Fruit fly (Drosophila melanogaster) whole organism, embryonic: Measurements from ENCODE around the gene CG13829.

ENCODE experiments used
- Asciz ChIP-seq: fragments of 200-800 bp; sonication (Bioruptor generic); optimal IDR thresholded peaks from 2 replicates; lab custom pipeline; 2017; ENCODE audit warnings: missing biosample characterization, mild to moderate bottlenecking, missing genetic modification characterization, missing genetic modification reagents
- B-H1 ChIP-seq: fragments of 200-800 bp; sonication (Bioruptor generic); IDR thresholded peaks from 3 replicates; pipeline ENCODE4 v1.3.6; 2022; ENCODE audit warnings: missing biosample characterization, missing genetic modification characterization
- B-H2 ChIP-seq: fragments of 200-800 bp; sonication (Bioruptor generic); optimal IDR thresholded peaks from 2 replicates; lab custom pipeline; 2018; ENCODE audit warnings: missing biosample characterization, mild to moderate bottlenecking, missing genetic modification characterization
- Bgb ChIP-seq: fragments of 200-800 bp; sonication (Bioruptor generic); IDR thresholded peaks from 2 replicates; pipeline ENCODE4 v1.3.6; 2022; ENCODE audit warnings: missing biosample characterization, missing genetic modification characterization; ENCODE audit not compliant: partially characterized antibody
- BtbVII ChIP-seq: fragments of 200-800 bp; sonication (Bioruptor generic); optimal IDR thresholded peaks from 3 replicates; lab custom pipeline; 2017; ENCODE audit warnings: missing biosample characterization, mild to moderate bottlenecking, missing genetic modification characterization
- CG11093 ChIP-seq: fragments of 200-800 bp; sonication (Bioruptor generic); IDR thresholded peaks from 3 replicates; pipeline ENCODE4 v1.3.6; 2022; ENCODE audit warnings: missing biosample characterization, missing genetic modification characterization
- CG12155 ChIP-seq: fragments of 200-800 bp; sonication (Bioruptor generic); optimal IDR thresholded peaks from 3 replicates; lab custom pipeline; 2016; ENCODE audit warnings: missing biosample characterization, missing genetic modification characterization
- CG1233 ChIP-seq: fragments of 200-800 bp; sonication (Bioruptor generic); optimal IDR thresholded peaks from 4 replicates; lab custom pipeline; 2018; ENCODE audit warnings: missing biosample characterization, mild to moderate bottlenecking, missing genetic modification characterization
- CG14014 ChIP-seq: fragments of 200-800 bp; sonication (Bioruptor generic); IDR thresholded peaks from 2 replicates; pipeline ENCODE4 v1.3.6; 2022; ENCODE audit warnings: missing biosample characterization, missing genetic modification characterization
- CG15601 ChIP-seq: fragments of 200-800 bp; sonication (Bioruptor generic); optimal IDR thresholded peaks from 3 replicates; lab custom pipeline; 2019; ENCODE audit warnings: missing biosample characterization, mild to moderate bottlenecking, missing genetic modification characterization, moderate library complexity
- CG16815 ChIP-seq: fragments of 200-800 bp; sonication (Bioruptor generic); optimal IDR thresholded peaks from 3 replicates; lab custom pipeline; 2017; ENCODE audit warnings: missing biosample characterization, mild to moderate bottlenecking, missing genetic modification characterization
- CG17829 ChIP-seq: fragments of 200-800 bp; optimal IDR thresholded peaks from 2 replicates; lab custom pipeline; 2019; ENCODE audit warnings: missing biosample characterization, mild to moderate bottlenecking, missing genetic modification characterization, moderate library complexity
- CG1792 ChIP-seq: fragments of 200-800 bp; sonication (Bioruptor generic); optimal IDR thresholded peaks from 2 replicates; lab custom pipeline; 2016; ENCODE audit warnings: missing biosample characterization, missing genetic modification characterization
- CG31388 ChIP-seq: fragments of 200-800 bp; sonication (Bioruptor generic); optimal IDR thresholded peaks from 2 replicates; lab custom pipeline; 2016; ENCODE audit warnings: missing biosample characterization, missing genetic modification characterization
- CG31441 ChIP-seq: fragments of 200-800 bp; sonication (Bioruptor generic); IDR thresholded peaks from 2 replicates; pipeline ENCODE4 v1.3.6; 2022; ENCODE audit warnings: missing biosample characterization, missing genetic modification characterization
- CG3838 ChIP-seq: fragments of 200-800 bp; sonication (Bioruptor generic); optimal IDR thresholded peaks from 3 replicates; lab custom pipeline; 2016; ENCODE audit warnings: missing biosample characterization, missing genetic modification characterization
- CG4424 ChIP-seq: fragments of 200-800 bp; sonication (Bioruptor generic); optimal IDR thresholded peaks from 3 replicates; lab custom pipeline; 2016; ENCODE audit warnings: missing biosample characterization, missing genetic modification characterization
- CG4820 ChIP-seq: fragments of 200-800 bp; sonication (Bioruptor generic); optimal IDR thresholded peaks from 3 replicates; lab custom pipeline; 2016; ENCODE audit warnings: missing biosample characterization, missing genetic modification characterization
- CG6175 ChIP-seq: fragments of 200-800 bp; sonication (Bioruptor generic); IDR thresholded peaks from 3 replicates; pipeline ENCODE4 v1.3.6; 2022; ENCODE audit warnings: missing biosample characterization, missing genetic modification characterization
- CG8478 ChIP-seq: fragments of >200 bp; optimal IDR thresholded peaks from 2 replicates; lab custom pipeline; 2018
- CG9609 ChIP-seq: fragments of 200-800 bp; sonication (Bioruptor generic); optimal IDR thresholded peaks from 3 replicates; lab custom pipeline; 2016; ENCODE audit warnings: missing biosample characterization, missing genetic modification characterization
- CG9727 ChIP-seq: fragments of 200-800 bp; sonication (Bioruptor generic); optimal IDR thresholded peaks from 3 replicates; lab custom pipeline; 2017; ENCODE audit warnings: missing biosample characterization, mild to moderate bottlenecking, missing genetic modification characterization
- Doc2 ChIP-seq: fragments of 200-800 bp; sonication (Bioruptor generic); IDR thresholded peaks from 2 replicates; pipeline ENCODE4 v1.3.6; 2022; ENCODE audit warnings: missing biosample characterization, missing genetic modification characterization
- E2f1 ChIP-seq: fragments of 200-800 bp; sonication (Bioruptor generic); IDR thresholded peaks from 2 replicates; pipeline ENCODE4 v1.3.6; 2022; ENCODE audit warnings: missing biosample characterization, missing genetic modification characterization
- Ets97D ChIP-seq: fragments of 200-800 bp; sonication (Bioruptor generic); optimal IDR thresholded peaks from 3 replicates; lab custom pipeline; 2016; ENCODE audit warnings: missing biosample characterization, missing genetic modification characterization
- Hsf ChIP-seq: fragments of 200-800 bp; sonication (Bioruptor generic); optimal IDR thresholded peaks from 3 replicates; lab custom pipeline; 2016; ENCODE audit warnings: missing biosample characterization, missing genetic modification characterization
- Kr ChIP-seq: fragments of 200-800 bp; sonication (Bioruptor generic); optimal IDR thresholded peaks from 2 replicates; lab custom pipeline; 2017; ENCODE audit warnings: missing biosample characterization, mild to moderate bottlenecking, missing genetic modification characterization
- NK7.1 ChIP-seq: fragments of 200-800 bp; sonication (Bioruptor generic); optimal IDR thresholded peaks from 3 replicates; lab custom pipeline; 2016; ENCODE audit warnings: missing biosample characterization, missing genetic modification characterization
- Optix ChIP-seq: fragments of 200-800 bp; sonication (Bioruptor generic); IDR thresholded peaks from 3 replicates; pipeline ENCODE4 v1.3.6; 2022; ENCODE audit warnings: missing biosample characterization, missing genetic modification characterization
- Ptx1 ChIP-seq: fragments of 200-800 bp; sonication (Bioruptor generic); IDR thresholded peaks from 2 replicates; pipeline ENCODE4 v1.3.6; 2022; ENCODE audit warnings: missing biosample characterization, missing genetic modification characterization
- Six4 ChIP-seq: fragments of 200-800 bp; sonication (Bioruptor generic); optimal IDR thresholded peaks from 2 replicates; lab custom pipeline; 2016; ENCODE audit warnings: missing biosample characterization, missing genetic modification characterization
- TFAM ChIP-seq: fragments of 200-800 bp; sonication (Bioruptor generic); optimal IDR thresholded peaks from 2 replicates; lab custom pipeline; 2017; ENCODE audit warnings: missing biosample characterization, missing genetic modification characterization, inconsistent platforms
- bab2 ChIP-seq: fragments of 200-800 bp; sonication (Bioruptor generic); optimal IDR thresholded peaks from 2 replicates; lab custom pipeline; 2016; ENCODE audit warnings: missing biosample characterization, missing genetic modification characterization
- bbx ChIP-seq: fragments of 200-800 bp; sonication (Bioruptor generic); IDR thresholded peaks from 2 replicates; pipeline ENCODE4 v1.3.6; 2022; ENCODE audit warnings: missing biosample characterization, missing genetic modification characterization; ENCODE audit not compliant: partially characterized antibody
- cato ChIP-seq: fragments of 200-800 bp; sonication (Bioruptor generic); optimal IDR thresholded peaks from 2 replicates; lab custom pipeline; 2016; ENCODE audit warnings: missing biosample characterization, missing genetic modification characterization, borderline replicate concordance
- chinmo ChIP-seq: fragments of 200-800 bp; sonication (Bioruptor generic); IDR thresholded peaks from 4 replicates; pipeline ENCODE4 v1.3.6; 2022; ENCODE audit warnings: missing biosample characterization, missing genetic modification characterization; ENCODE audit not compliant: partially characterized antibody
- dpn ChIP-seq, 2 experiments: fragments of 200-800 bp; sonication (Bioruptor generic); optimal IDR thresholded peaks; 3 replicates each; lab custom pipeline; 2016; ENCODE audit warnings: missing biosample characterization in 2 of 2, missing genetic modification characterization in 2 of 2
- fd96Cb ChIP-seq: fragments of 200-800 bp; sonication (Bioruptor generic); optimal IDR thresholded peaks from 2 replicates; lab custom pipeline; 2018; ENCODE audit warnings: missing biosample characterization, mild to moderate bottlenecking, missing genetic modification characterization, moderate library complexity
- grau ChIP-seq: fragments of 200-800 bp; optimal IDR thresholded peaks from 3 replicates; lab custom pipeline; 2019; ENCODE audit warnings: missing biosample characterization, mild to moderate bottlenecking, missing genetic modification characterization, moderate library complexity
- gro ChIP-seq: fragments of 200-800 bp; sonication (Bioruptor generic); optimal IDR thresholded peaks from 2 replicates; lab custom pipeline; 2016; ENCODE audit warnings: missing biosample characterization, missing genetic modification characterization
- gt ChIP-seq: fragments of 200-800 bp; sonication (Bioruptor generic); IDR thresholded peaks from 2 replicates; pipeline ENCODE4 v1.3.6; 2022; ENCODE audit warnings: missing biosample characterization, missing genetic modification characterization
- jigr1 ChIP-seq: fragments of 200-800 bp; sonication (Bioruptor generic); IDR thresholded peaks from 3 replicates; pipeline ENCODE4 v1.3.6; 2022; ENCODE audit warnings: missing biosample characterization, missing genetic modification characterization
- kay ChIP-seq: fragments of 200-800 bp; sonication (Bioruptor generic); optimal IDR thresholded peaks from 2 replicates; lab custom pipeline; 2016; ENCODE audit warnings: missing biosample characterization, missing genetic modification characterization
- knrl ChIP-seq: fragments of 200-800 bp; sonication (Bioruptor generic); IDR thresholded peaks from 3 replicates; pipeline ENCODE4 v1.3.6; 2022; ENCODE audit warnings: missing biosample characterization, missing genetic modification characterization; ENCODE audit not compliant: partially characterized antibody
- oc ChIP-seq: fragments of 200-800 bp; sonication (Bioruptor generic); optimal IDR thresholded peaks from 2 replicates; lab custom pipeline; 2018; ENCODE audit warnings: missing biosample characterization, mild to moderate bottlenecking, missing genetic modification characterization, moderate library complexity
- odd ChIP-seq: fragments of 200-800 bp; sonication (Bioruptor generic); optimal IDR thresholded peaks from 2 replicates; lab custom pipeline; 2017; ENCODE audit warnings: missing biosample characterization, mild to moderate bottlenecking, missing genetic modification characterization
- prd ChIP-seq, 3 experiments: fragments of >200 bp in 2 of 3; fragments of 200-800 bp in 1 of 3; sonication (Bioruptor generic) in 1 of 3; optimal IDR thresholded peaks in 2 of 3; IDR thresholded peaks in 1 of 3; 2 replicates in 2 of 3; 3 replicates in 1 of 3; pipeline versions ENCODE4 v1.3.6 to Lab custom; 2017 to 2022; ENCODE audit warnings: missing biosample characterization in 1 of 3, missing genetic modification characterization in 1 of 3
- pros ChIP-seq: fragments of 200-800 bp; sonication (Bioruptor generic); optimal IDR thresholded peaks from 3 replicates; lab custom pipeline; 2019; ENCODE audit warnings: missing biosample characterization, mild to moderate bottlenecking, missing genetic modification characterization, moderate library complexity
- psq ChIP-seq: fragments of 200-800 bp; sonication (Bioruptor generic); optimal IDR thresholded peaks from 2 replicates; lab custom pipeline; 2017; ENCODE audit warnings: missing biosample characterization, missing genetic modification characterization
- sisA ChIP-seq: fragments of 200-800 bp; sonication (Bioruptor generic); IDR thresholded peaks from 2 replicates; pipeline ENCODE4 v1.3.6; 2022; ENCODE audit warnings: missing biosample characterization, missing genetic modification characterization
- slou ChIP-seq: fragments of 200-800 bp; sonication (Bioruptor generic); optimal IDR thresholded peaks from 3 replicates; lab custom pipeline; 2016; ENCODE audit warnings: missing biosample characterization, missing genetic modification characterization
- stwl ChIP-seq: fragments of 200-800 bp; sonication (Bioruptor generic); optimal IDR thresholded peaks from 3 replicates; lab custom pipeline; 2018; ENCODE audit warnings: missing biosample characterization, mild to moderate bottlenecking, missing genetic modification characterization, moderate library complexity

CG13829 gene

dm6 chr3R:23201122-23201521 lies 40.0 kb upstream of the CG13829 start (continued):
- no peak for TF ChIP-seq knrl (GFP tag; lab: Robert Waterston, UW)
- TF ChIP-seq Optix (GFP tag; lab: Robert Waterston, UW), result no peak
- no peak for TF ChIP-seq Six4 (GFP tag; lab: Kevin White, UChicago)
- no peak for TF ChIP-seq CG15601 (tag; lab: Kevin White, UChicago)
- TF ChIP-seq sisA (GFP tag; lab: Robert Waterston, UW), result no peak
- TF ChIP-seq bab2 (GFP tag; lab: Kevin White, UChicago), result no peak
- TF ChIP-seq Bgb (GFP tag; lab: Robert Waterston, UW), result no peak
- no peak for TF ChIP-seq CG4820 (GFP tag; lab: Kevin White, UChicago)
- TF ChIP-seq CG4424 (GFP tag; lab: Kevin White, UChicago), result no peak
- TF ChIP-seq oc, result peak; percentile 52
- TF ChIP-seq NK7.1, result no peak
- no peak for TF ChIP-seq stwl (tag; lab: Kevin White, UChicago)
- peak; percentile 6 for TF ChIP-seq odd
- no peak for TF ChIP-seq CG1792
- TF ChIP-seq Ets97D (GFP tag; lab: Kevin White, UChicago), result peak; percentile 47
- TF ChIP-seq chinmo, result peak; percentile 77; the same call in 1 of the 4 replicates
- no peak for TF ChIP-seq Hsf
- TF ChIP-seq E2f1, result no peak
- TF ChIP-seq BtbVII, result no peak
- no peak for TF ChIP-seq CG3838 (GFP tag; lab: Kevin White, UChicago)
- no peak for TF ChIP-seq CG31441 (GFP tag; lab: Robert Waterston, UW)
- TF ChIP-seq grau, result no peak
- TF ChIP-seq gro (GFP tag; lab: Kevin White, UChicago), result no peak
- no peak for TF ChIP-seq kay (GFP tag; lab: Kevin White, UChicago)
- peak; percentile 88 for TF ChIP-seq CG8478 (lab: Kevin White, UChicago)
- TF ChIP-seq cato, result no peak
- TF ChIP-seq prd (optimal IDR thresholded peaks at IDR 0.05; lab: Kevin White, UChicago), result no peak
- TF ChIP-seq prd (GFP tag; IDR thresholded peaks at IDR 0.05; lab: Robert Waterston, UW), result no peak
- TF ChIP-seq Ptx1 (GFP tag; lab: Robert Waterston, UW), result no peak
- no peak for TF ChIP-seq CG16815 (GFP tag; lab: Kevin White, UChicago)
- TF ChIP-seq CG17829 (tag; lab: Kevin White, UChicago), result peak; percentile 41
- TF ChIP-seq Asciz (GFP tag; lab: Kevin White, UChicago), result no peak
- TF ChIP-seq CG12155, result no peak
- no peak for TF ChIP-seq bbx (GFP tag; lab: Robert Waterston, UW)
- no peak for TF ChIP-seq CG9609 (GFP tag; lab: Kevin White, UChicago)
- TF ChIP-seq B-H2, result no peak
- TF ChIP-seq CG9727 (GFP tag; lab: Kevin White, UChicago), result no peak
- TF ChIP-seq TFAM (GFP tag; lab: Kevin White, UChicago), result no peak
- no peak for TF ChIP-seq Kr (GFP tag; lab: Kevin White, UChicago)
- TF ChIP-seq gt (GFP tag; lab: Robert Waterston, UW), result no peak
- no peak for TF ChIP-seq CG1233 (GFP tag; lab: Kevin White, UChicago)
- TF ChIP-seq fd96Cb (tag; lab: Kevin White, UChicago), result no peak
- TF ChIP-seq Doc2 (GFP tag; lab: Robert Waterston, UW), result no peak
- no peak for TF ChIP-seq slou (GFP tag; lab: Kevin White, UChicago)
- no peak for TF ChIP-seq jigr1 (GFP tag; lab: Robert Waterston, UW)
- no peak for TF ChIP-seq CG31388 (GFP tag; lab: Kevin White, UChicago)
- TF ChIP-seq CG14014 (GFP tag; lab: Robert Waterston, UW), result no peak
- no peak for TF ChIP-seq CG11093
- TF ChIP-seq B-H1, result no peak
- TF ChIP-seq CG6175 (GFP tag; lab: Robert Waterston, UW), result no peak
- no peak for TF ChIP-seq psq (GFP tag; lab: Kevin White, UChicago)
- no peak for TF ChIP-seq dpn (GFP tag; optimal IDR thresholded peaks at IDR 0.05; lab: Kevin White, UChicago)
- TF ChIP-seq pros (GFP tag; lab: Kevin White, UChicago), result no peak
